Fruit fly (Drosophila melanogaster) whole organism, embryonic: Measurements from ENCODE around the gene Acp98AB.

Experiments
- Atf6 ChIP-seq: fragments of 200-800 bp; sonication (Bioruptor generic); IDR thresholded peaks from 2 replicates; pipeline ENCODE4 v1.3.6; 2022; ENCODE audit warnings: missing biosample characterization, missing genetic modification characterization
- Bteb2 ChIP-seq: fragments of 200-800 bp; sonication (Bioruptor generic); optimal IDR thresholded peaks from 2 replicates; lab custom pipeline; 2016; ENCODE audit warnings: missing biosample characterization, missing genetic modification characterization
- CG10274 ChIP-seq: fragments of 200-800 bp; sonication (Bioruptor generic); optimal IDR thresholded peaks from 3 replicates; lab custom pipeline; 2017; ENCODE audit warnings: missing biosample characterization, mild to moderate bottlenecking, missing genetic modification characterization
- CG10654 ChIP-seq: fragments of 200-800 bp; sonication (Bioruptor generic); optimal IDR thresholded peaks from 2 replicates; lab custom pipeline; 2016; ENCODE audit warnings: missing biosample characterization, missing genetic modification characterization
- CG12299 ChIP-seq: fragments of 200-800 bp; sonication (Bioruptor generic); optimal IDR thresholded peaks from 2 replicates; lab custom pipeline; 2018; ENCODE audit warnings: missing biosample characterization, mild to moderate bottlenecking, missing genetic modification characterization
- CG12391 ChIP-seq: fragments of 200-800 bp; sonication (Bioruptor generic); optimal IDR thresholded peaks from 3 replicates; lab custom pipeline; 2018; ENCODE audit warnings: missing biosample characterization, mild to moderate bottlenecking, missing genetic modification characterization, moderate library complexity
- CG13296 ChIP-seq: fragments of 200-800 bp; sonication (Bioruptor generic); optimal IDR thresholded peaks from 3 replicates; lab custom pipeline; 2018; ENCODE audit warnings: missing biosample characterization, mild to moderate bottlenecking, missing genetic modification characterization
- CG15011 ChIP-seq: fragments of 200-800 bp; sonication (Bioruptor generic); optimal IDR thresholded peaks from 3 replicates; lab custom pipeline; 2018; ENCODE audit warnings: missing biosample characterization, mild to moderate bottlenecking, missing genetic modification characterization
- CG15514 ChIP-seq: fragments of 200-800 bp; sonication (Bioruptor generic); optimal IDR thresholded peaks from 3 replicates; lab custom pipeline; 2017; ENCODE audit warnings: missing biosample characterization, missing genetic modification characterization, mild to moderate bottlenecking, moderate library complexity, missing genetic modification reagents
- CG2202 ChIP-seq: fragments of 200-800 bp; sonication (Bioruptor generic); optimal IDR thresholded peaks from 2 replicates; lab custom pipeline; 2018; ENCODE audit warnings: missing biosample characterization, mild to moderate bottlenecking, missing genetic modification characterization
- CG31365 ChIP-seq: fragments of 200-800 bp; sonication (Bioruptor generic); optimal IDR thresholded peaks from 2 replicates; lab custom pipeline; 2018; ENCODE audit warnings: missing biosample characterization, mild to moderate bottlenecking, missing genetic modification characterization
- CG34422 ChIP-seq: fragments of 200-800 bp; sonication (Bioruptor generic); IDR thresholded peaks from 3 replicates; pipeline ENCODE4 v1.3.6; 2022; ENCODE audit warnings: missing biosample characterization, missing genetic modification characterization
- CG4617 ChIP-seq: fragments of 200-800 bp; sonication (Bioruptor generic); optimal IDR thresholded peaks from 3 replicates; lab custom pipeline; 2016; ENCODE audit warnings: missing biosample characterization, missing genetic modification characterization, borderline replicate concordance
- CG5953 ChIP-seq: fragments of 200-800 bp; sonication (Bioruptor generic); IDR thresholded peaks from 2 replicates; pipeline ENCODE4 v1.3.6; 2022; ENCODE audit warnings: missing biosample characterization, missing genetic modification characterization
- CG8924 ChIP-seq: fragments of 200-800 bp; optimal IDR thresholded peaks from 3 replicates; lab custom pipeline; 2019; ENCODE audit warnings: missing biosample characterization, mild to moderate bottlenecking, missing genetic modification characterization, moderate library complexity
- CG9797 ChIP-seq: fragments of 200-800 bp; sonication (Bioruptor generic); optimal IDR thresholded peaks from 3 replicates; lab custom pipeline; 2018; ENCODE audit warnings: missing biosample characterization, mild to moderate bottlenecking, missing genetic modification characterization
- CoRest ChIP-seq: fragments of 200-800 bp; sonication (Bioruptor generic); optimal IDR thresholded peaks from 3 replicates; lab custom pipeline; 2018; ENCODE audit warnings: missing biosample characterization, mild to moderate bottlenecking, missing genetic modification characterization, moderate library complexity
- Dp ChIP-seq: fragments of 200-800 bp; sonication (Bioruptor generic); optimal IDR thresholded peaks from 2 replicates; lab custom pipeline; 2018; ENCODE audit warnings: missing biosample characterization, mild to moderate bottlenecking, missing genetic modification characterization, moderate library complexity
- Dref ChIP-seq: fragments of 200-800 bp; sonication (Bioruptor generic); IDR thresholded peaks from 2 replicates; pipeline ENCODE4 v1.3.6; 2022; ENCODE audit warnings: missing biosample characterization, missing genetic modification characterization
- E2f2 ChIP-seq: fragments of 200-800 bp; sonication (Bioruptor generic); IDR thresholded peaks from 2 replicates; pipeline ENCODE4 v1.3.6; 2022; ENCODE audit warnings: missing biosample characterization, missing genetic modification characterization
- H2.0 ChIP-seq: fragments of 200-800 bp; sonication (Bioruptor generic); IDR thresholded peaks from 2 replicates; pipeline ENCODE4 v1.3.6; 2022; ENCODE audit warnings: missing biosample characterization, missing genetic modification characterization
- Hr3 ChIP-seq: fragments of 200-800 bp; sonication (Bioruptor generic); optimal IDR thresholded peaks from 3 replicates; lab custom pipeline; 2016; ENCODE audit warnings: missing biosample characterization, missing genetic modification characterization
- MBD-R2 ChIP-seq: fragments of 200-800 bp; sonication (Bioruptor generic); IDR thresholded peaks from 2 replicates; pipeline ENCODE4 v1.3.6; 2022; ENCODE audit warnings: missing biosample characterization, missing genetic modification characterization
- MESR4 ChIP-seq: fragments of 200-800 bp; sonication (Bioruptor generic); optimal IDR thresholded peaks from 2 replicates; lab custom pipeline; 2018; ENCODE audit warnings: missing biosample characterization, mild to moderate bottlenecking, missing genetic modification characterization, moderate library complexity
- Med ChIP-seq: fragments of 200-800 bp; sonication (Bioruptor generic); peaks from one replicate; lab custom pipeline; 2016; ENCODE audit warnings: missing biosample characterization, missing genetic modification characterization, mild to moderate bottlenecking, inconsistent platforms, moderate library complexity
- Myb ChIP-seq: fragments of 200-800 bp; sonication (Bioruptor generic); optimal IDR thresholded peaks from 2 replicates; lab custom pipeline; 2016; ENCODE audit warnings: missing biosample characterization, missing genetic modification characterization
- Ravus ChIP-seq: fragments of 200-800 bp; sonication (Bioruptor generic); IDR thresholded peaks from 2 replicates; pipeline ENCODE4 v1.3.6; 2022; ENCODE audit warnings: missing biosample characterization, missing genetic modification characterization
- Trl ChIP-seq, 3 experiments: fragments of >200 bp in 2 of 3; fragments of 200-800 bp in 1 of 3; sonication (Bioruptor generic) in 1 of 3; optimal IDR thresholded peaks; 2 replicates in 1 of 3; 3 replicates in 2 of 3; lab custom pipeline; 2016 to 2017; ENCODE audit warnings: missing biosample characterization in 1 of 3, missing genetic modification characterization in 1 of 3
- al ChIP-seq: fragments of 200-800 bp; sonication (Bioruptor generic); IDR thresholded peaks from 2 replicates; pipeline ENCODE4 v1.3.6; 2022; ENCODE audit warnings: missing biosample characterization, missing genetic modification characterization
- cg ChIP-seq: fragments of 200-800 bp; sonication (Bioruptor generic); optimal IDR thresholded peaks from 3 replicates; lab custom pipeline; 2019; ENCODE audit warnings: missing biosample characterization, mild to moderate bottlenecking, missing genetic modification characterization, moderate library complexity
- ci ChIP-seq: fragments of 200-800 bp; sonication (Bioruptor generic); IDR thresholded peaks from 3 replicates; pipeline ENCODE4 v1.3.6; 2022; ENCODE audit warnings: missing biosample characterization, missing genetic modification characterization
- crol ChIP-seq: fragments of 200-800 bp; sonication (Bioruptor generic); IDR thresholded peaks from 2 replicates; pipeline ENCODE4 v1.3.6; 2022; ENCODE audit warnings: missing biosample characterization, missing genetic modification characterization
- ftz-f1 ChIP-seq: fragments of 200-800 bp; sonication (Bioruptor generic); optimal IDR thresholded peaks from 2 replicates; lab custom pipeline; 2016; ENCODE audit warnings: missing biosample characterization, missing genetic modification characterization
- gfzf ChIP-seq: fragments of 200-800 bp; sonication (Bioruptor generic); optimal IDR thresholded peaks from 2 replicates; lab custom pipeline; 2016; ENCODE audit warnings: missing biosample characterization, mild to moderate bottlenecking, missing genetic modification characterization, moderate library complexity
- gro ChIP-seq: fragments of 200-800 bp; sonication (Bioruptor generic); optimal IDR thresholded peaks from 2 replicates; lab custom pipeline; 2016; ENCODE audit warnings: missing biosample characterization, missing genetic modification characterization
- kay ChIP-seq: fragments of 200-800 bp; sonication (Bioruptor generic); optimal IDR thresholded peaks from 2 replicates; lab custom pipeline; 2016; ENCODE audit warnings: missing biosample characterization, missing genetic modification characterization
- lilli ChIP-seq: fragments of 200-800 bp; sonication (Bioruptor generic); optimal IDR thresholded peaks from 3 replicates; lab custom pipeline; 2016; ENCODE audit warnings: missing biosample characterization, missing genetic modification characterization
- mld ChIP-seq: fragments of 200-800 bp; sonication (Bioruptor generic); IDR thresholded peaks from 3 replicates; pipeline ENCODE4 v1.3.6; 2022; ENCODE audit warnings: missing biosample characterization, missing genetic modification characterization; ENCODE audit not compliant: partially characterized antibody
- pzg ChIP-seq: fragments of 200-800 bp; sonication (Bioruptor generic); optimal IDR thresholded peaks from 3 replicates; lab custom pipeline; 2018; ENCODE audit warnings: missing biosample characterization, mild to moderate bottlenecking, missing genetic modification characterization, moderate library complexity
- stc ChIP-seq: fragments of 200-800 bp; sonication (Bioruptor generic); IDR thresholded peaks from 2 replicates; pipeline ENCODE4 v1.3.6; 2022; ENCODE audit warnings: missing biosample characterization, missing genetic modification characterization
- sug ChIP-seq: fragments of 200-800 bp; optimal IDR thresholded peaks from 2 replicates; lab custom pipeline; 2019; ENCODE audit warnings: missing biosample characterization, mild to moderate bottlenecking, missing genetic modification characterization, moderate library complexity
- tup ChIP-seq: fragments of 200-800 bp; sonication (Bioruptor generic); optimal IDR thresholded peaks from 2 replicates; lab custom pipeline; 2016; ENCODE audit warnings: missing biosample characterization, mild to moderate bottlenecking, missing genetic modification characterization, moderate library complexity
- vnd ChIP-seq: fragments of 200-800 bp; sonication (Bioruptor generic); IDR thresholded peaks from 3 replicates; pipeline ENCODE4 v1.3.6; 2022; ENCODE audit warnings: missing biosample characterization, missing genetic modification characterization; ENCODE audit not compliant: partially characterized antibody
- wor ChIP-seq: fragments of 200-800 bp; sonication (Bioruptor generic); IDR thresholded peaks from 2 replicates; pipeline ENCODE4 v1.3.6; 2022; ENCODE audit warnings: missing biosample characterization, missing genetic modification characterization

The Acp98AB gene

dm6 chr3R:27692645-27693307 is 1.9 kb upstream of the Acp98AB start (continued):
- no peak for TF ChIP-seq Bteb2 (GFP tag; lab: Kevin White, UChicago)

- TF ChIP-seq wor (no peak), Hr3 (no peak), H2.0 (no peak)
Observed at dm6 chr3R:27694018-27694417, 665 bp upstream of the Acp98AB start, which contains the start of gene CG43319. Gene CG43319, plus strand, starts transcription at chr3R:27694318.

- TF ChIP-seq gfzf (peak; percentile 67), Dp (GFP tag; lab: Kevin White, UChicago) (peak; percentile 81), CG15514 (peak; percentile 0), CG13296 (GFP tag; lab: Kevin White, UChicago) (no peak), vnd (no peak), tup (GFP tag; lab: Kevin White, UChicago) (no peak), ftz-f1 (peak; percentile 71), pzg (GFP tag; lab: Kevin White, UChicago) (peak; percentile 38), MESR4 (GFP tag; lab: Kevin White, UChicago) (peak; percentile 33), E2f2 (peak; percentile 87), CG4617 (peak; percentile 42), MBD-R2 (peak; percentile 46; the same call in 1 of the 2 replicates), CG9797 (GFP tag; lab: Kevin White, UChicago) (peak; percentile 58), CG10274 (no peak), Dref (GFP tag; lab: Robert Waterston, UW) (no peak), Myb (peak; percentile 41), gro (GFP tag; lab: Kevin White, UChicago) (no peak)
Observed at dm6 chr3R:27695019-27695418, 336 bp downstream of the Acp98AB start, which contains the start of gene HSPBAP1. Gene HSPBAP1, plus strand, starts transcription at chr3R:27695235.

dm6 chr3R:27699540-27700228 is 5.0 kb downstream of the Acp98AB start, which contains the start of gene ALiX:
Gene ALiX, minus strand, starts transcription at chr3R:27700110.
- TF ChIP-seq al (GFP tag; lab: Robert Waterston, UW): no peak
- TF ChIP-seq sug (tag; lab: Kevin White, UChicago): peak; percentile 10
- peak; percentile 1 for TF ChIP-seq CoRest
- peak; percentile 67 for TF ChIP-seq kay (GFP tag; lab: Kevin White, UChicago)
- TF ChIP-seq stc (GFP tag; lab: Robert Waterston, UW): 0 out of 2 replicates have a peak, but pooled peaks have one; percentile 20
- 0 out of 3 replicates have a peak, but pooled peaks have one; percentile 51 for TF ChIP-seq ci (GFP tag; lab: Robert Waterston, UW)
- 0 out of 3 replicates have a peak, but pooled peaks have one; percentile 28 for TF ChIP-seq CG34422 (GFP tag; lab: Robert Waterston, UW)
- peak; percentile 47 for TF ChIP-seq cg (GFP tag; lab: Kevin White, UChicago)
- no peak for TF ChIP-seq CG2202 (tag; lab: Kevin White, UChicago)
- no peak for TF ChIP-seq CG31365 (tag; lab: Kevin White, UChicago)
- TF ChIP-seq CG15011 (GFP tag; lab: Kevin White, UChicago): no peak
- no peak for TF ChIP-seq Ravus (GFP tag; lab: Robert Waterston, UW)
- peak; percentile 53 for TF ChIP-seq Med (GFP tag; lab: Kevin White, UChicago)
- TF ChIP-seq crol (GFP tag; lab: Robert Waterston, UW): peak; percentile 78
- TF ChIP-seq CG10654: no peak
- TF ChIP-seq lilli (GFP tag; lab: Kevin White, UChicago): peak; percentile 2
- peak; percentile 8 for TF ChIP-seq CG12299 (tag; lab: Kevin White, UChicago)
- peak in 1 of 2 experiments; percentile 48 for TF ChIP-seq Trl (optimal IDR thresholded peaks at IDR 0.05; lab: Kevin White, UChicago)
- no peak for TF ChIP-seq Trl (GFP tag; optimal IDR thresholded peaks at IDR 0.05; lab: Kevin White, UChicago)
- peak; percentile 23 for TF ChIP-seq MESR4 (GFP tag; lab: Kevin White, UChicago)
- peak; percentile 31; the same call in 1 of the 2 replicates for TF ChIP-seq CG5953 (GFP tag; lab: Robert Waterston, UW)
- TF ChIP-seq mld (GFP tag; lab: Robert Waterston, UW): no peak
- peak; percentile 26 for TF ChIP-seq CG12391 (tag; lab: Kevin White, UChicago)
- 0 out of 2 replicates have a peak, but pooled peaks have one; percentile 15 for TF ChIP-seq Atf6 (GFP tag; lab: Robert Waterston, UW)
- TF ChIP-seq CG8924 (tag; lab: Kevin White, UChicago): no peak
